Fruit fly (Drosophila melanogaster) whole organism, embryonic: ENCODE data around the gene CG9674.

Experiments
- Blimp-1 ChIP-seq: fragments of 200-800 bp; sonication (Bioruptor generic); optimal IDR thresholded peaks from 3 replicates; lab custom pipeline; 2018; ENCODE audit warnings: missing biosample characterization, missing genetic modification characterization, mild to moderate bottlenecking, moderate library complexity, missing genetic modification reagents
- CG1024 ChIP-seq: fragments of 200-800 bp; sonication (Bioruptor generic); IDR thresholded peaks from 2 replicates; pipeline ENCODE4 v1.3.6; 2022; ENCODE audit warnings: missing biosample characterization, missing genetic modification characterization
- CG10321 ChIP-seq: fragments of 200-800 bp; sonication (Bioruptor generic); IDR thresholded peaks from 2 replicates; pipeline ENCODE4 v1.3.6; 2022; ENCODE audit warnings: missing biosample characterization, missing genetic modification characterization
- CG10431 ChIP-seq: fragments of 200-800 bp; sonication (Bioruptor generic); optimal IDR thresholded peaks from 3 replicates; lab custom pipeline; 2018; ENCODE audit warnings: missing biosample characterization, mild to moderate bottlenecking, missing genetic modification characterization
- CG10565 ChIP-seq: fragments of 200-800 bp; sonication (Bioruptor generic); optimal IDR thresholded peaks from 3 replicates; lab custom pipeline; 2016; ENCODE audit warnings: missing biosample characterization, mild to moderate bottlenecking, missing genetic modification characterization
- CG11085 ChIP-seq: fragments of 200-800 bp; sonication (Bioruptor generic); IDR thresholded peaks from 2 replicates; pipeline ENCODE4 v1.3.6; 2022; ENCODE audit warnings: missing biosample characterization, missing genetic modification characterization
- CG12219 ChIP-seq: fragments of 200-800 bp; sonication (Bioruptor generic); optimal IDR thresholded peaks from 3 replicates; lab custom pipeline; 2018; ENCODE audit warnings: missing biosample characterization, mild to moderate bottlenecking, missing genetic modification characterization
- CG12391 ChIP-seq: fragments of 200-800 bp; sonication (Bioruptor generic); optimal IDR thresholded peaks from 3 replicates; lab custom pipeline; 2018; ENCODE audit warnings: missing biosample characterization, mild to moderate bottlenecking, missing genetic modification characterization, moderate library complexity
- CG12659 ChIP-seq: fragments of 200-800 bp; sonication (Bioruptor generic); optimal IDR thresholded peaks from 3 replicates; lab custom pipeline; 2017; ENCODE audit warnings: mild to moderate bottlenecking, missing biosample characterization, missing genetic modification reagents, missing genetic modification characterization
- CG15269 ChIP-seq: fragments of 200-800 bp; sonication (Bioruptor generic); optimal IDR thresholded peaks from 2 replicates; lab custom pipeline; 2018; ENCODE audit warnings: missing biosample characterization, mild to moderate bottlenecking, missing genetic modification characterization, moderate library complexity
- CG15479 ChIP-seq: fragments of 200-800 bp; sonication (Bioruptor generic); optimal IDR thresholded peaks from 3 replicates; lab custom pipeline; 2019; ENCODE audit warnings: missing biosample characterization, mild to moderate bottlenecking, missing genetic modification characterization, moderate library complexity
- CG17802 ChIP-seq: fragments of 200-800 bp; sonication (Bioruptor generic); optimal IDR thresholded peaks from 2 replicates; lab custom pipeline; 2018; ENCODE audit warnings: missing biosample characterization, mild to moderate bottlenecking, missing genetic modification characterization, moderate library complexity
- CG18011 ChIP-seq: fragments of 200-800 bp; sonication (Bioruptor generic); optimal IDR thresholded peaks from 2 replicates; lab custom pipeline; 2017; ENCODE audit warnings: missing biosample characterization, missing genetic modification characterization, mild to moderate bottlenecking, moderate library complexity, missing genotype
- CG30403 ChIP-seq: fragments of 200-800 bp; sonication (Bioruptor generic); optimal IDR thresholded peaks from 3 replicates; lab custom pipeline; 2016; ENCODE audit warnings: missing biosample characterization, missing genetic modification characterization
- CG33557 ChIP-seq: fragments of 200-800 bp; sonication (Bioruptor generic); optimal IDR thresholded peaks from 2 replicates; lab custom pipeline; 2019; ENCODE audit warnings: missing biosample characterization, mild to moderate bottlenecking, missing genetic modification characterization, moderate library complexity
- CG3847 ChIP-seq: fragments of 200-800 bp; sonication (Bioruptor generic); IDR thresholded peaks from 2 replicates; pipeline ENCODE4 v1.3.6; 2022; ENCODE audit warnings: missing biosample characterization, missing genetic modification characterization
- CG3995 ChIP-seq: fragments of 200-800 bp; sonication (Bioruptor generic); optimal IDR thresholded peaks from 3 replicates; lab custom pipeline; 2016; ENCODE audit warnings: missing biosample characterization, missing genetic modification characterization
- CG5180 ChIP-seq: fragments of 200-800 bp; sonication (Bioruptor generic); optimal IDR thresholded peaks from 3 replicates; lab custom pipeline; 2017; ENCODE audit warnings: missing biosample characterization, missing genetic modification characterization, mild to moderate bottlenecking, moderate library complexity, missing genetic modification reagents
- CG6254 ChIP-seq: fragments of 200-800 bp; sonication (Bioruptor generic); optimal IDR thresholded peaks from 3 replicates; lab custom pipeline; 2017; ENCODE audit warnings: mild to moderate bottlenecking, missing biosample characterization, missing genetic modification reagents, missing genetic modification characterization
- CG6791 ChIP-seq: fragments of 200-800 bp; sonication (Bioruptor generic); IDR thresholded peaks from 3 replicates; pipeline ENCODE4 v1.3.6; 2022; ENCODE audit warnings: missing biosample characterization, missing genetic modification characterization; ENCODE audit not compliant: partially characterized antibody
- CG7372 ChIP-seq: fragments of 200-800 bp; sonication (Bioruptor generic); IDR thresholded peaks from 2 replicates; pipeline ENCODE4 v1.3.6; 2022; ENCODE audit warnings: missing biosample characterization, missing genetic modification characterization
- CG8924 ChIP-seq: fragments of 200-800 bp; optimal IDR thresholded peaks from 3 replicates; lab custom pipeline; 2019; ENCODE audit warnings: missing biosample characterization, mild to moderate bottlenecking, missing genetic modification characterization, moderate library complexity
- CG8944 ChIP-seq: fragments of 200-800 bp; sonication (Bioruptor generic); optimal IDR thresholded peaks from 3 replicates; lab custom pipeline; 2016; ENCODE audit warnings: missing biosample characterization, missing genetic modification characterization
- CG9609 ChIP-seq: fragments of 200-800 bp; sonication (Bioruptor generic); optimal IDR thresholded peaks from 3 replicates; lab custom pipeline; 2016; ENCODE audit warnings: missing biosample characterization, missing genetic modification characterization
- Dip3 ChIP-seq: fragments of 200-800 bp; sonication (Bioruptor generic); optimal IDR thresholded peaks from 3 replicates; lab custom pipeline; 2016; ENCODE audit warnings: missing biosample characterization, missing genetic modification characterization
- Dref ChIP-seq: fragments of 200-800 bp; sonication (Bioruptor generic); IDR thresholded peaks from 2 replicates; pipeline ENCODE4 v1.3.6; 2022; ENCODE audit warnings: missing biosample characterization, missing genetic modification characterization
- GATAe ChIP-seq: fragments of 200-800 bp; sonication (Bioruptor generic); conservative IDR thresholded peaks from 2 replicates; pipeline ENCODE4 v1.3.6; 2022; ENCODE audit warnings: missing biosample characterization, missing genetic modification characterization
- Mes4 ChIP-seq: fragments of 200-800 bp; sonication (Bioruptor generic); optimal IDR thresholded peaks from 2 replicates; lab custom pipeline; 2016; ENCODE audit warnings: missing biosample characterization, missing genetic modification characterization
- NC2α ChIP-seq: fragments of 200-800 bp; sonication (Bioruptor generic); optimal IDR thresholded peaks from 2 replicates; lab custom pipeline; 2016; ENCODE audit warnings: missing biosample characterization, missing genetic modification characterization
- Ptx1 ChIP-seq: fragments of 200-800 bp; sonication (Bioruptor generic); IDR thresholded peaks from 2 replicates; pipeline ENCODE4 v1.3.6; 2022; ENCODE audit warnings: missing biosample characterization, missing genetic modification characterization
- Sox102F ChIP-seq: fragments of 200-800 bp; sonication (Bioruptor generic); optimal IDR thresholded peaks from 2 replicates; lab custom pipeline; 2018; ENCODE audit warnings: missing biosample characterization, mild to moderate bottlenecking, missing genetic modification characterization, moderate library complexity
- Sry-δ ChIP-seq: fragments of 200-800 bp; sonication (Bioruptor generic); optimal IDR thresholded peaks from 2 replicates; lab custom pipeline; 2016; ENCODE audit warnings: missing biosample characterization, missing genetic modification characterization
- Stat92E ChIP-seq, 3 experiments: fragments of >200 bp in 2 of 3; fragments of 200-800 bp in 1 of 3; sonication (Bioruptor generic) in 1 of 3; optimal IDR thresholded peaks; 2 replicates each; lab custom pipeline; 2017 to 2019; ENCODE audit warnings: missing biosample characterization in 3 of 3, missing genetic modification characterization in 3 of 3, mild to moderate bottlenecking in 1 of 3, moderate library complexity in 1 of 3
- ab ChIP-seq: fragments of 200-800 bp; sonication (Bioruptor generic); optimal IDR thresholded peaks from 2 replicates; lab custom pipeline; 2016; ENCODE audit warnings: missing biosample characterization, missing genetic modification characterization
- ac ChIP-seq: fragments of 200-800 bp; sonication (Bioruptor generic); optimal IDR thresholded peaks from 3 replicates; lab custom pipeline; 2017; ENCODE audit warnings: missing biosample characterization, mild to moderate bottlenecking, missing genetic modification characterization
- bcd ChIP-seq: fragments of 200-800 bp; sonication (Bioruptor generic); optimal IDR thresholded peaks from 2 replicates; lab custom pipeline; 2017; ENCODE audit warnings: missing biosample characterization, mild to moderate bottlenecking, missing genetic modification characterization
- chm ChIP-seq: fragments of 200-800 bp; sonication (Bioruptor generic); IDR thresholded peaks from 2 replicates; pipeline ENCODE4 v1.3.6; 2022; ENCODE audit warnings: missing biosample characterization, missing genetic modification characterization
- da ChIP-seq: fragments of 200-800 bp; sonication (Bioruptor generic); optimal IDR thresholded peaks from 2 replicates; lab custom pipeline; 2016; ENCODE audit warnings: missing biosample characterization, missing genetic modification characterization
- dpn ChIP-seq, 2 experiments: fragments of 200-800 bp; sonication (Bioruptor generic); optimal IDR thresholded peaks; 3 replicates each; lab custom pipeline; 2016; ENCODE audit warnings: missing biosample characterization in 2 of 2, missing genetic modification characterization in 2 of 2
- eve ChIP-seq, 2 experiments: fragments of >200 bp; optimal IDR thresholded peaks; 2 replicates each; lab custom pipeline; 2017; ENCODE audit warnings: missing biosample characterization in 2 of 2, missing genetic modification characterization in 2 of 2
- ewg ChIP-seq: fragments of 200-800 bp; sonication (Bioruptor generic); optimal IDR thresholded peaks from 3 replicates; lab custom pipeline; 2017; ENCODE audit warnings: mild to moderate bottlenecking, missing biosample characterization, missing genetic modification reagents, missing genetic modification characterization
- fd64A ChIP-seq: fragments of 200-800 bp; sonication (Bioruptor generic); optimal IDR thresholded peaks from 3 replicates; lab custom pipeline; 2018; ENCODE audit warnings: missing biosample characterization, mild to moderate bottlenecking, missing genetic modification characterization
- h ChIP-seq: fragments of >200 bp; optimal IDR thresholded peaks from 2 replicates; lab custom pipeline; 2017
- inv ChIP-seq: fragments of 200-800 bp; sonication (Bioruptor generic); IDR thresholded peaks from 2 replicates; pipeline ENCODE4 v1.3.6; 2022; ENCODE audit warnings: missing biosample characterization, missing genetic modification characterization; ENCODE audit not compliant: partially characterized antibody
- maf-S ChIP-seq: fragments of 200-800 bp; sonication (Bioruptor generic); optimal IDR thresholded peaks from 2 replicates; lab custom pipeline; 2016; ENCODE audit warnings: missing biosample characterization, missing genetic modification characterization
- otp ChIP-seq: fragments of 200-800 bp; sonication (Bioruptor generic); IDR thresholded peaks from 3 replicates; pipeline ENCODE4, ENCODE4 v1.3.6; 2022; ENCODE audit warnings: missing biosample characterization, missing genetic modification characterization
- pnt ChIP-seq: fragments of 200-800 bp; sonication (Bioruptor generic); optimal IDR thresholded peaks from 3 replicates; lab custom pipeline; 2016; ENCODE audit warnings: missing biosample characterization, missing genetic modification characterization
- pros ChIP-seq: fragments of 200-800 bp; sonication (Bioruptor generic); optimal IDR thresholded peaks from 3 replicates; lab custom pipeline; 2019; ENCODE audit warnings: missing biosample characterization, mild to moderate bottlenecking, missing genetic modification characterization, moderate library complexity
- slou ChIP-seq: fragments of 200-800 bp; sonication (Bioruptor generic); optimal IDR thresholded peaks from 3 replicates; lab custom pipeline; 2016; ENCODE audit warnings: missing biosample characterization, missing genetic modification characterization
- sqz ChIP-seq: fragments of 200-800 bp; sonication (Bioruptor generic); optimal IDR thresholded peaks from 3 replicates; lab custom pipeline; 2018; ENCODE audit warnings: missing biosample characterization, mild to moderate bottlenecking, missing genetic modification characterization
- stc ChIP-seq: fragments of 200-800 bp; sonication (Bioruptor generic); IDR thresholded peaks from 2 replicates; pipeline ENCODE4 v1.3.6; 2022; ENCODE audit warnings: missing biosample characterization, missing genetic modification characterization
- toy ChIP-seq: fragments of 200-800 bp; sonication (Bioruptor generic); IDR thresholded peaks from 2 replicates; pipeline ENCODE4 v1.3.6; 2022; ENCODE audit warnings: missing biosample characterization, missing genetic modification characterization

The CG9674 gene

dm6 chr3L:16840540-16840939 lies 33.0 kb upstream of the CG9674 start (continued):
- TF ChIP-seq inv (no peak), pnt (GFP tag; lab: Kevin White, UChicago) (no peak), chm (GFP tag; lab: Robert Waterston, UW) (no peak), CG12659 (peak; percentile 41), CG1024 (no peak), CG5180 (GFP tag; lab: Kevin White, UChicago) (no peak), CG15269 (tag; lab: Kevin White, UChicago) (peak; percentile 77), Dref (GFP tag; lab: Robert Waterston, UW) (no peak), CG9609 (GFP tag; lab: Kevin White, UChicago) (no peak), CG7372 (no peak), Mes4 (GFP tag; lab: Kevin White, UChicago) (no peak), Sry-δ (GFP tag; lab: Kevin White, UChicago) (no peak), CG10321 (no peak), eve (GFP tag; optimal IDR thresholded peaks at IDR 0.05; lab: Kevin White, UChicago) (no peak), CG6791 (GFP tag; lab: Robert Waterston, UW) (no peak), bcd (GFP tag; lab: Kevin White, UChicago) (no peak), CG3995 (GFP tag; lab: Kevin White, UChicago) (no peak), Stat92E (GFP tag; optimal IDR thresholded peaks at IDR 0.05; lab: Kevin White, UChicago) (no peak), ac (GFP tag; lab: Kevin White, UChicago) (no peak), toy (GFP tag; lab: Robert Waterston, UW) (no peak), CG17802 (tag; lab: Kevin White, UChicago) (no peak), da (no peak), ab (GFP tag; lab: Kevin White, UChicago) (no peak), CG3847 (GFP tag; lab: Robert Waterston, UW) (no peak), h (lab: Kevin White, UChicago) (no peak), Dip3 (no peak), maf-S (GFP tag; lab: Kevin White, UChicago) (no peak), CG12219 (GFP tag; lab: Kevin White, UChicago) (peak; percentile 33), Sox102F (GFP tag; lab: Kevin White, UChicago) (no peak), stc (GFP tag; lab: Robert Waterston, UW) (no peak), CG8924 (tag; lab: Kevin White, UChicago) (peak; percentile 34), CG15479 (GFP tag; lab: Kevin White, UChicago) (no peak), slou (GFP tag; lab: Kevin White, UChicago) (no peak), CG18011 (GFP tag; lab: Kevin White, UChicago) (no peak), ewg (GFP tag; lab: Kevin White, UChicago) (no peak), Blimp-1 (GFP tag; lab: Kevin White, UChicago) (peak; percentile 9), CG8944 (GFP tag; lab: Kevin White, UChicago) (no peak), CG6254 (GFP tag; lab: Kevin White, UChicago) (no peak), CG33557 (no peak), CG10431 (GFP tag; lab: Kevin White, UChicago) (no peak), CG11085 (GFP tag; lab: Robert Waterston, UW) (no peak), dpn (GFP tag; optimal IDR thresholded peaks at IDR 0.05; lab: Kevin White, UChicago) (peak in 1 of 2 experiments; percentile 22), Ptx1 (GFP tag; lab: Robert Waterston, UW) (peak; percentile 55), CG30403 (peak; percentile 44), CG12391 (tag; lab: Kevin White, UChicago) (no peak), sqz (GFP tag; lab: Kevin White, UChicago) (no peak), otp (no peak), fd64A (no peak), NC2α (GFP tag; lab: Kevin White, UChicago) (no peak), CG10565 (GFP tag; lab: Kevin White, UChicago) (no peak), GATAe (GFP tag; lab: Robert Waterston, UW) (no peak), pros (GFP tag; lab: Kevin White, UChicago) (no peak)
